Fruit fly (Drosophila melanogaster): ENCODE measurements around the gene Sld5.

The Sld5 gene

DNA sequence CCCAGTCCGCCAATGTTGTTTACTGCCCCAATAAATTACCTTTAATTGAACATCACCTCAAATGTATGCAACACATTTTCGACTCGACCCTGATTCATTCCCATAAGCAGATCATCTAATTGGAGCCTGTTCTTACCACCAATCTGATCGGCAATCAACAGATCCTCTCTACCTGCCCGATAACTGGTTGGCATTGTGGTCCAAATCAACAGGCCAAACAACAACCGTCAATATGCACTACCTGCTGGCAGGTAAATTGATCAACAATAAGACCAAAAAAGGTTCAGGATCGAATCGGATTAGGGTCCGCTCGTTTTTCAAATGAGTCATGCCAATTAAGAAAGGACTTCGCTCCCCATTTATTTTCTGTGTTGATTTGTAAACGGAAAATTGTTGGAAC is 33.1 kb downstream of the Sld5 start:
- TF ChIP-seq Sox14 (GFP tag; optimal IDR thresholded peaks at IDR 0.05) (no peak), Ets21C (GFP tag; optimal IDR thresholded peaks at IDR 0.05) (no peak), fkh (GFP tag; optimal IDR thresholded peaks at IDR 0.05) (no peak), CG34406 (GFP tag; optimal IDR thresholded peaks at IDR 0.05) (no peak), ss (GFP tag; optimal IDR thresholded peaks at IDR 0.05) (no peak), CG11294 (GFP tag; IDR thresholded peaks at IDR 0.05) (no peak), svp (GFP tag) (no peak), CG10669 (GFP tag; optimal IDR thresholded peaks at IDR 0.05) (no peak), Ets96B (tag; optimal IDR thresholded peaks at IDR 0.05) (no peak), Gug (GFP tag; IDR thresholded peaks at IDR 0.05) (no peak), CG3919 (GFP tag; optimal IDR thresholded peaks at IDR 0.05) (no peak), Met (GFP tag; optimal IDR thresholded peaks at IDR 0.05) (no peak), CG8632 (GFP tag; optimal IDR thresholded peaks at IDR 0.05) (no peak), CG7368 (GFP tag; optimal IDR thresholded peaks at IDR 0.05) (no peak), net (GFP tag; optimal IDR thresholded peaks at IDR 0.05) (no peak)

DNA sequence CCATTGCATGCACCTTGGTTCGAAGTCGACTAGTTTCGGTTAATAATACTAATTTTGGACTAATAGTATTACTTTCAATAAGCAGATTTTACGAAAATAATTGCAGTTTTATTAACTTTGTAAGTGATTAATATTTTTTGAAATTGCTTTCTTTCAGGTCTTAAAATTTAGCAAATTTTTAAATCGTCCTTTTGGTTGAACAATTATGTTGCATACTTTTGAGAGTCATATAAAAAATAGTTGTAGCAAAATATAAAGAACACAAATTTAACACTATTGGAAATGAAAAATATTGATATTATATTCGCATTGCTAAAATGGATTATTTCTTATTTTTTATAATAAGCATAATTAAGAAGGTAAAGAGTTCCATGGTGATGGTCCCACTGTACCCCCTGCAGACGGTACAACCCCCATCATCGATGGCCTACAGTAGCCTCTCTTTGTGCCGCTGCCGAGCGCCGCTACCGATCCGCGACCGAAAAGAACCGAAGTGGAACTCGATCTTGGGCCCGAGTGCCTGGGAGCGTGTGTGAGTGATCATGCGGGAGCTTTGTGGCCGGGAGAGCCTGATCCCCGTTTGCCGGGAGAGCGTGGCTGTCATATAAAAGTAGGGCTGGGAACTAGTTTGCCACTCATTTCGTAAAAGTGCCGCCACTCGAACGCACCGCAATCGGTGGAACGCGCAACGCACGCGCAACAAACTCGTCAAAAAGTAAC is 35.0 kb downstream of the Sld5 start:
- peak; percentile 41 for TF ChIP-seq fd85E (GFP tag; optimal IDR thresholded peaks at IDR 0.05)
- peak; percentile 87 for TF ChIP-seq CG8119 (GFP tag; IDR thresholded peaks at IDR 0.05)
- peak; percentile 92 for TF ChIP-seq CG11902 (GFP tag; optimal IDR thresholded peaks at IDR 0.05)
- peak; percentile 94 for TF ChIP-seq net (GFP tag; optimal IDR thresholded peaks at IDR 0.05)
- peak; percentile 92 for TF ChIP-seq Hr4 (GFP tag; optimal IDR thresholded peaks at IDR 0.05)
- peak; percentile 89 for TF ChIP-seq Hr39 (GFP tag; optimal IDR thresholded peaks at IDR 0.05)
- peak; percentile 92 for TF ChIP-seq acj6 (GFP tag; optimal IDR thresholded peaks at IDR 0.05)
- TF ChIP-seq CG4318 (GFP tag; optimal IDR thresholded peaks at IDR 0.05) = peak; percentile 96
- TF ChIP-seq CG3919 (GFP tag; optimal IDR thresholded peaks at IDR 0.05) = peak; percentile 91
- TF ChIP-seq salr (GFP tag; optimal IDR thresholded peaks at IDR 0.05) = peak; percentile 61 to 98
- peak; percentile 81 for TF ChIP-seq dac (GFP tag; optimal IDR thresholded peaks at IDR 0.05)
- TF ChIP-seq CG11294 (GFP tag; IDR thresholded peaks at IDR 0.05) = peak; percentile 71; the same call in 1 of the 2 replicates
- TF ChIP-seq Blimp-1 (GFP tag; optimal IDR thresholded peaks at IDR 0.05) = peak; percentile 87
- peak; percentile 66 for TF ChIP-seq Gug (GFP tag; IDR thresholded peaks at IDR 0.05)
- TF ChIP-seq vri (GFP tag; optimal IDR thresholded peaks at IDR 0.05) = peak; percentile 53
- peak; percentile 95 for TF ChIP-seq lz (GFP tag; optimal IDR thresholded peaks at IDR 0.05)
- peak; percentile 89 for TF ChIP-seq CG16779 (tag; optimal IDR thresholded peaks at IDR 0.05)
- peak; percentile 6 for TF ChIP-seq Eip93F (GFP tag; optimal IDR thresholded peaks at IDR 0.05)
- peak; percentile 97 for TF ChIP-seq svp (GFP tag)
- TF ChIP-seq esn (GFP tag; optimal IDR thresholded peaks at IDR 0.05) = peak; percentile 97
- peak; percentile 98 for TF ChIP-seq CG32006 (GFP tag; optimal IDR thresholded peaks at IDR 0.05)
- TF ChIP-seq Lpt (GFP tag; optimal IDR thresholded peaks at IDR 0.05) = peak; percentile 88
- peak; percentile 78 for TF ChIP-seq CG7368 (GFP tag; optimal IDR thresholded peaks at IDR 0.05)
- peak; percentile 75 for TF ChIP-seq Sox102F (GFP tag; optimal IDR thresholded peaks at IDR 0.05)
- TF ChIP-seq Hr38 (GFP tag; optimal IDR thresholded peaks at IDR 0.05) = no peak
- TF ChIP-seq dsx (GFP tag; optimal IDR thresholded peaks at IDR 0.05; ENCODE audit: poor library complexity, severe bottlenecking) = peak; percentile 63
- TF ChIP-seq CG10631 (GFP tag; optimal IDR thresholded peaks at IDR 0.05) = peak; percentile 96
- peak; percentile 82 for TF ChIP-seq CG15336 (GFP tag; IDR thresholded peaks at IDR 0.05)
- peak; percentile 96 for TF ChIP-seq spab (GFP tag; optimal IDR thresholded peaks at IDR 0.05)
- TF ChIP-seq CG6163 (GFP tag; IDR thresholded peaks at IDR 0.05) = peak; percentile 62; the same call in 2 of the 3 replicates
- TF ChIP-seq CG9139 (GFP tag; optimal IDR thresholded peaks at IDR 0.05) = peak; percentile 73
- peak; percentile 78 for TF ChIP-seq eg (GFP tag; IDR thresholded peaks at IDR 0.05)
- TF ChIP-seq Ets21C (GFP tag; optimal IDR thresholded peaks at IDR 0.05) = peak; percentile 92
- peak; percentile 71 for TF ChIP-seq CG6854 (GFP tag; optimal IDR thresholded peaks at IDR 0.05)
- TF ChIP-seq fkh (GFP tag; optimal IDR thresholded peaks at IDR 0.05) = peak; percentile 54
- peak; percentile 98 for TF ChIP-seq Eip78C (GFP tag)
- peak; percentile 60 for TF ChIP-seq CG1621 (tag; optimal IDR thresholded peaks at IDR 0.05)
- peak; percentile 94 for TF ChIP-seq Ets96B (tag; optimal IDR thresholded peaks at IDR 0.05)
- peak; percentile 95 for TF ChIP-seq CG6276 (GFP tag; optimal IDR thresholded peaks at IDR 0.05)
- peak; percentile 92 for TF ChIP-seq Eip75B (GFP tag; optimal IDR thresholded peaks at IDR 0.05)
- peak; percentile 90 for TF ChIP-seq CG8319 (GFP tag; optimal IDR thresholded peaks at IDR 0.05)
- peak; percentile 94 for TF ChIP-seq CG34406 (GFP tag; optimal IDR thresholded peaks at IDR 0.05)
- TF ChIP-seq achi (GFP tag; optimal IDR thresholded peaks at IDR 0.05) = peak; percentile 92

Measured in whole organism, prepupa.